Worm (Caenorhabditis elegans) whole organism, early embryonic: ENCODE data around the gene snt-1.

ENCODE experiments used
- B0310.2 ChIP-seq: sonication (generic microtip); optimal IDR thresholded peaks from 2 replicates; lab custom pipeline; 2016; ENCODE audit warnings: mild to moderate bottlenecking, missing genetic modification characterization, missing compliant biosample characterization
- F13C5.2 ChIP-seq: sonication (generic microtip); optimal IDR thresholded peaks from 2 replicates; lab custom pipeline; 2017; ENCODE audit warnings: mild to moderate bottlenecking, missing genetic modification characterization, inconsistent platforms, missing compliant biosample characterization
- aly-1 ChIP-seq: sonication (generic microtip); optimal IDR thresholded peaks from 2 replicates; lab custom pipeline; 2016; ENCODE audit warnings: missing genetic modification characterization, missing compliant biosample characterization
- ama-1 ChIP-seq: fragments of 150-350 bp; optimal IDR thresholded peaks from 2 replicates; lab custom pipeline; 2014
- ceh-13 ChIP-seq: fragments of 200-800 bp; sonication (Bioruptor generic); optimal IDR thresholded peaks from 2 replicates; lab custom pipeline; 2018; ENCODE audit warnings: mild to moderate bottlenecking, missing genetic modification characterization, missing compliant biosample characterization
- ceh-36 ChIP-seq: sonication (generic microtip); optimal IDR thresholded peaks from 2 replicates; lab custom pipeline; 2016; ENCODE audit warnings: missing genetic modification characterization, inconsistent platforms, missing compliant biosample characterization
- ets-7 ChIP-seq: sonication (generic microtip); optimal IDR thresholded peaks from 2 replicates; lab custom pipeline; 2016; ENCODE audit warnings: missing genotype, missing genetic modification characterization, missing compliant biosample characterization
- flt-1 ChIP-seq: fragments of 200-800 bp; sonication (Bioruptor generic); IDR thresholded peaks from 2 replicates; pipeline ENCODE4 v1.3.6; 2022; ENCODE audit warnings: missing genetic modification characterization, missing compliant biosample characterization
- hmbx-1 ChIP-seq: sonication (generic microtip); optimal IDR thresholded peaks from 2 replicates; lab custom pipeline; 2016; ENCODE audit warnings: mild to moderate bottlenecking, missing genetic modification characterization, missing compliant biosample characterization
- hmg-4 ChIP-seq: fragments of 200-800 bp; sonication (Bioruptor generic); optimal IDR thresholded peaks from 2 replicates; lab custom pipeline; 2018; ENCODE audit warnings: mild to moderate bottlenecking, missing genetic modification characterization, missing compliant biosample characterization
- hnd-1 ChIP-seq: sonication (generic microtip); optimal IDR thresholded peaks from 2 replicates; lab custom pipeline; 2016; ENCODE audit warnings: missing genetic modification characterization, missing compliant biosample characterization
- pes-1 ChIP-seq: fragments of 200-800 bp; sonication (Bioruptor generic); IDR thresholded peaks from 2 replicates; pipeline ENCODE4 v1.3.6; 2022; ENCODE audit warnings: missing genetic modification reagents, missing genetic modification characterization, missing compliant biosample characterization
- scrt-1 ChIP-seq: fragments of 200-800 bp; sonication (Bioruptor generic); IDR thresholded peaks from 2 replicates; pipeline ENCODE4 v1.3.6; 2022; ENCODE audit warnings: missing genetic modification characterization, missing compliant biosample characterization
- sea-1 ChIP-seq: fragments of 200-800 bp; sonication (Bioruptor generic); conservative IDR thresholded peaks from 2 replicates; pipeline ENCODE4 v1.3.6; 2022; ENCODE audit warnings: missing genetic modification characterization, missing compliant biosample characterization
- tbx-11 ChIP-seq: fragments of 200-800 bp; sonication (Bioruptor generic); IDR thresholded peaks from 2 replicates; pipeline ENCODE4 v1.3.6; 2022; ENCODE audit warnings: missing genetic modification characterization, missing compliant biosample characterization
- tbx-37 ChIP-seq: fragments of 200-800 bp; sonication (Bioruptor generic); conservative IDR thresholded peaks from 2 replicates; pipeline ENCODE4 v1.3.6; 2022; ENCODE audit warnings: missing genetic modification reagents, missing genetic modification characterization, missing compliant biosample characterization
- tra-4 ChIP-seq: sonication (generic microtip); optimal IDR thresholded peaks from 2 replicates; lab custom pipeline; 2017; ENCODE audit warnings: missing genetic modification characterization, missing compliant biosample characterization

The snt-1 gene

ce11 chrII:6858835-6859234 is 48.1 kb downstream of the snt-1 start:
- TF ChIP-seq hmbx-1 (no peak), sea-1 (no peak), flt-1 (GFP tag; lab: Robert Waterston, UW) (no peak), hmg-4 (GFP tag; lab: Kevin White, UChicago) (peak; percentile 63), scrt-1 (GFP tag; lab: Robert Waterston, UW) (0 out of 2 replicates have a peak, but pooled peaks have one; percentile 59), ama-1 (no peak), tbx-37 (no peak), F13C5.2 (tag; lab: Kevin White, UChicago) (peak; percentile 27), tra-4 (no peak), ets-7 (tag; lab: Kevin White, UChicago) (no peak), ceh-13 (no peak), aly-1 (tag; lab: Kevin White, UChicago) (no peak), tbx-11 (GFP tag; lab: Robert Waterston, UW) (no peak), B0310.2 (tag; lab: Kevin White, UChicago) (no peak), ceh-36 (peak; percentile 38), hnd-1 (tag; lab: Kevin White, UChicago) (peak; percentile 10), pes-1 (GFP tag; lab: Robert Waterston, UW) (no peak; the same call in 1 of the 2 replicates)

ce11 chrII:6860043-6860442 is 49.3 kb downstream of the snt-1 start:
- TF ChIP-seq ama-1 = no peak
- TF ChIP-seq scrt-1 (GFP tag; lab: Robert Waterston, UW) = no peak
- TF ChIP-seq hnd-1 (tag; lab: Kevin White, UChicago) = no peak
- no peak for TF ChIP-seq B0310.2 (tag; lab: Kevin White, UChicago)
- no peak for TF ChIP-seq aly-1 (tag; lab: Kevin White, UChicago)
- no peak for TF ChIP-seq ets-7 (tag; lab: Kevin White, UChicago)
- no peak for TF ChIP-seq tbx-37
- TF ChIP-seq hmg-4 (GFP tag; lab: Kevin White, UChicago) = no peak
- TF ChIP-seq flt-1 (GFP tag; lab: Robert Waterston, UW) = no peak
- TF ChIP-seq hmbx-1 = no peak
- no peak for TF ChIP-seq pes-1 (GFP tag; lab: Robert Waterston, UW)
- no peak for TF ChIP-seq sea-1
- TF ChIP-seq F13C5.2 (tag; lab: Kevin White, UChicago) = no peak

ce11 chrII:6863652-6864051 is 52.9 kb downstream of the snt-1 start, which contains the start of gene aff-1:
Gene aff-1 (minus strand): TSS chrII:6863752.
- TF ChIP-seq scrt-1 (GFP tag; lab: Robert Waterston, UW) (no peak), ama-1 (no peak), tra-4 (no peak), aly-1 (tag; lab: Kevin White, UChicago) (no peak), ceh-13 (no peak), hmbx-1 (no peak), F13C5.2 (tag; lab: Kevin White, UChicago) (no peak), ets-7 (tag; lab: Kevin White, UChicago) (no peak), pes-1 (GFP tag; lab: Robert Waterston, UW) (no peak), B0310.2 (tag; lab: Kevin White, UChicago) (no peak), hnd-1 (tag; lab: Kevin White, UChicago) (no peak), hmg-4 (GFP tag; lab: Kevin White, UChicago) (no peak)
